Fruit fly (Drosophila melanogaster) whole organism, embryonic: ENCODE data around the gene nbs.

Source experiments
- Abd-B ChIP-seq: fragments of 200-800 bp; sonication (Bioruptor generic); optimal IDR thresholded peaks from 2 replicates; lab custom pipeline; 2018; ENCODE audit warnings: missing biosample characterization, mild to moderate bottlenecking, missing genetic modification characterization, moderate library complexity
- BEAF-32 ChIP-seq: fragments of 200-800 bp; sonication (Bioruptor generic); optimal IDR thresholded peaks from 3 replicates; lab custom pipeline; 2017; ENCODE audit warnings: missing biosample characterization, missing genetic modification characterization, mild to moderate bottlenecking, moderate library complexity, missing genetic modification reagents
- Bteb2 ChIP-seq: fragments of 200-800 bp; sonication (Bioruptor generic); optimal IDR thresholded peaks from 2 replicates; lab custom pipeline; 2016; ENCODE audit warnings: missing biosample characterization, missing genetic modification characterization
- CG10274 ChIP-seq: fragments of 200-800 bp; sonication (Bioruptor generic); optimal IDR thresholded peaks from 3 replicates; lab custom pipeline; 2017; ENCODE audit warnings: missing biosample characterization, mild to moderate bottlenecking, missing genetic modification characterization
- CG10654 ChIP-seq: fragments of 200-800 bp; sonication (Bioruptor generic); optimal IDR thresholded peaks from 2 replicates; lab custom pipeline; 2016; ENCODE audit warnings: missing biosample characterization, missing genetic modification characterization
- CG10979 ChIP-seq: fragments of 200-800 bp; sonication (Bioruptor generic); optimal IDR thresholded peaks from 2 replicates; lab custom pipeline; 2018; ENCODE audit warnings: missing biosample characterization, mild to moderate bottlenecking, missing genetic modification characterization, moderate library complexity
- CG11085 ChIP-seq: fragments of 200-800 bp; sonication (Bioruptor generic); IDR thresholded peaks from 2 replicates; pipeline ENCODE4 v1.3.6; 2022; ENCODE audit warnings: missing biosample characterization, missing genetic modification characterization
- CG11247 ChIP-seq: fragments of 200-800 bp; sonication (Bioruptor generic); IDR thresholded peaks from 2 replicates; pipeline ENCODE4 v1.3.6; 2022; ENCODE audit warnings: missing biosample characterization, missing genetic modification characterization
- CG11504 ChIP-seq: fragments of 200-800 bp; sonication (Bioruptor generic); optimal IDR thresholded peaks from 3 replicates; lab custom pipeline; 2019; ENCODE audit warnings: missing biosample characterization, mild to moderate bottlenecking, missing genetic modification characterization, moderate library complexity
- CG12104 ChIP-seq: fragments of 200-800 bp; sonication (Bioruptor generic); optimal IDR thresholded peaks from 3 replicates; lab custom pipeline; 2016; ENCODE audit warnings: missing biosample characterization, missing genetic modification characterization
- CG13296 ChIP-seq: fragments of 200-800 bp; sonication (Bioruptor generic); optimal IDR thresholded peaks from 3 replicates; lab custom pipeline; 2018; ENCODE audit warnings: missing biosample characterization, mild to moderate bottlenecking, missing genetic modification characterization
- CG15479 ChIP-seq: fragments of 200-800 bp; sonication (Bioruptor generic); optimal IDR thresholded peaks from 3 replicates; lab custom pipeline; 2019; ENCODE audit warnings: missing biosample characterization, mild to moderate bottlenecking, missing genetic modification characterization, moderate library complexity
- CG17829 ChIP-seq: fragments of 200-800 bp; optimal IDR thresholded peaks from 2 replicates; lab custom pipeline; 2019; ENCODE audit warnings: missing biosample characterization, mild to moderate bottlenecking, missing genetic modification characterization, moderate library complexity
- CG18262 ChIP-seq: fragments of 200-800 bp; optimal IDR thresholded peaks from 3 replicates; lab custom pipeline; 2019; ENCODE audit warnings: missing biosample characterization, mild to moderate bottlenecking, missing genetic modification characterization, moderate library complexity
- CG18476 ChIP-seq: fragments of 200-800 bp; sonication (Bioruptor generic); optimal IDR thresholded peaks from 2 replicates; lab custom pipeline; 2016; ENCODE audit warnings: missing biosample characterization, mild to moderate bottlenecking, missing genetic modification characterization
- CG2712 ChIP-seq: fragments of 200-800 bp; optimal IDR thresholded peaks from 3 replicates; lab custom pipeline; 2019; ENCODE audit warnings: missing biosample characterization, mild to moderate bottlenecking, missing genetic modification characterization, moderate library complexity
- CG30403 ChIP-seq: fragments of 200-800 bp; sonication (Bioruptor generic); optimal IDR thresholded peaks from 3 replicates; lab custom pipeline; 2016; ENCODE audit warnings: missing biosample characterization, missing genetic modification characterization
- CG3065 ChIP-seq: fragments of 200-800 bp; sonication (Bioruptor generic); optimal IDR thresholded peaks from 2 replicates; lab custom pipeline; 2016; ENCODE audit warnings: missing biosample characterization, missing genetic modification characterization
- CG4617 ChIP-seq: fragments of 200-800 bp; sonication (Bioruptor generic); optimal IDR thresholded peaks from 3 replicates; lab custom pipeline; 2016; ENCODE audit warnings: missing biosample characterization, missing genetic modification characterization, borderline replicate concordance
- CG6254 ChIP-seq: fragments of 200-800 bp; sonication (Bioruptor generic); optimal IDR thresholded peaks from 3 replicates; lab custom pipeline; 2017; ENCODE audit warnings: mild to moderate bottlenecking, missing biosample characterization, missing genetic modification reagents, missing genetic modification characterization
- CG7745 ChIP-seq: fragments of 200-800 bp; sonication (Bioruptor generic); optimal IDR thresholded peaks from 2 replicates; lab custom pipeline; 2018; ENCODE audit warnings: missing biosample characterization, mild to moderate bottlenecking, missing genetic modification characterization, moderate library complexity
- CG7987 ChIP-seq: fragments of 200-800 bp; sonication (Bioruptor generic); optimal IDR thresholded peaks from 2 replicates; lab custom pipeline; 2018; ENCODE audit warnings: missing biosample characterization, mild to moderate bottlenecking, missing genetic modification characterization, moderate library complexity
- CG8290 ChIP-seq, 3 experiments: fragments of 200-800 bp; sonication (Bioruptor generic); optimal IDR thresholded peaks; 2 replicates each; lab custom pipeline; 2016 to 2019; ENCODE audit warnings: missing biosample characterization in 3 of 3, missing genetic modification characterization in 3 of 3, mild to moderate bottlenecking in 2 of 3, moderate library complexity in 1 of 3
- CoRest ChIP-seq: fragments of 200-800 bp; sonication (Bioruptor generic); optimal IDR thresholded peaks from 3 replicates; lab custom pipeline; 2018; ENCODE audit warnings: missing biosample characterization, mild to moderate bottlenecking, missing genetic modification characterization, moderate library complexity
- Dip3 ChIP-seq: fragments of 200-800 bp; sonication (Bioruptor generic); optimal IDR thresholded peaks from 3 replicates; lab custom pipeline; 2016; ENCODE audit warnings: missing biosample characterization, missing genetic modification characterization
- Fer3 ChIP-seq: fragments of 200-800 bp; sonication (Bioruptor generic); optimal IDR thresholded peaks from 2 replicates; lab custom pipeline; 2018; ENCODE audit warnings: missing biosample characterization, mild to moderate bottlenecking, missing genetic modification characterization, moderate library complexity
- HmgD ChIP-seq: fragments of 200-800 bp; sonication (Bioruptor generic); optimal IDR thresholded peaks from 3 replicates; lab custom pipeline; 2016; ENCODE audit warnings: missing biosample characterization, missing genetic modification characterization
- Hr39 ChIP-seq: fragments of >200 bp; optimal IDR thresholded peaks from 2 replicates; lab custom pipeline; 2017
- NK7.1 ChIP-seq: fragments of 200-800 bp; sonication (Bioruptor generic); optimal IDR thresholded peaks from 3 replicates; lab custom pipeline; 2016; ENCODE audit warnings: missing biosample characterization, missing genetic modification characterization
- Oaz ChIP-seq: fragments of 200-800 bp; sonication (Bioruptor generic); IDR thresholded peaks from 2 replicates; pipeline ENCODE4 v1.3.6; 2022; ENCODE audit warnings: missing biosample characterization, missing genetic modification characterization
- Xbp1 ChIP-seq: fragments of 200-800 bp; sonication (Bioruptor generic); optimal IDR thresholded peaks from 3 replicates; lab custom pipeline; 2016; ENCODE audit warnings: missing biosample characterization, mild to moderate bottlenecking, missing genetic modification characterization
- Xrp1 ChIP-seq: fragments of 200-800 bp; sonication (Bioruptor generic); IDR thresholded peaks from 2 replicates; pipeline ENCODE4 v1.3.6; 2022; ENCODE audit warnings: missing biosample characterization, missing genetic modification characterization
- abd-A ChIP-seq: fragments of 200-800 bp; sonication (Bioruptor generic); optimal IDR thresholded peaks from 3 replicates; lab custom pipeline; 2019; ENCODE audit warnings: missing biosample characterization, mild to moderate bottlenecking, missing genetic modification characterization, moderate library complexity
- ac ChIP-seq: fragments of 200-800 bp; sonication (Bioruptor generic); optimal IDR thresholded peaks from 3 replicates; lab custom pipeline; 2017; ENCODE audit warnings: missing biosample characterization, mild to moderate bottlenecking, missing genetic modification characterization
- al ChIP-seq: fragments of 200-800 bp; sonication (Bioruptor generic); IDR thresholded peaks from 2 replicates; pipeline ENCODE4 v1.3.6; 2022; ENCODE audit warnings: missing biosample characterization, missing genetic modification characterization
- bbx ChIP-seq: fragments of 200-800 bp; sonication (Bioruptor generic); IDR thresholded peaks from 2 replicates; pipeline ENCODE4 v1.3.6; 2022; ENCODE audit warnings: missing biosample characterization, missing genetic modification characterization; ENCODE audit not compliant: partially characterized antibody
- br ChIP-seq: fragments of >200 bp; optimal IDR thresholded peaks from 2 replicates; lab custom pipeline; 2017
- dysf ChIP-seq: fragments of 200-800 bp; sonication (Bioruptor generic); IDR thresholded peaks from 3 replicates; pipeline ENCODE4 v1.3.6; 2022; ENCODE audit warnings: missing biosample characterization, missing genetic modification characterization
- eve ChIP-seq, 2 experiments: fragments of >200 bp; optimal IDR thresholded peaks; 2 replicates each; lab custom pipeline; 2017; ENCODE audit warnings: missing biosample characterization in 2 of 2, missing genetic modification characterization in 2 of 2
- gem ChIP-seq: fragments of 200-800 bp; sonication (Bioruptor generic); optimal IDR thresholded peaks from 2 replicates; lab custom pipeline; 2019; ENCODE audit warnings: missing biosample characterization, mild to moderate bottlenecking, missing genetic modification characterization, moderate library complexity
- hkb ChIP-seq, 2 experiments: fragments of 200-800 bp in 1 of 2; fragments of >200 bp in 1 of 2; sonication (Bioruptor generic) in 1 of 2; IDR thresholded peaks in 1 of 2; optimal IDR thresholded peaks in 1 of 2; 2 replicates each; pipeline versions ENCODE4 v1.3.6 to Lab custom; 2017 to 2022; ENCODE audit warnings: missing biosample characterization in 1 of 2, missing genetic modification characterization in 1 of 2
- lbe ChIP-seq: fragments of 200-800 bp; sonication (Bioruptor generic); optimal IDR thresholded peaks from 2 replicates; lab custom pipeline; 2016; ENCODE audit warnings: missing biosample characterization, mild to moderate bottlenecking, missing genetic modification characterization
- luna ChIP-seq: fragments of 200-800 bp; sonication (Bioruptor generic); optimal IDR thresholded peaks from 2 replicates; lab custom pipeline; 2016; ENCODE audit warnings: missing biosample characterization, missing genetic modification characterization
- nau ChIP-seq: fragments of 200-800 bp; sonication (Bioruptor generic); optimal IDR thresholded peaks from 3 replicates; lab custom pipeline; 2017; ENCODE audit warnings: missing biosample characterization, mild to moderate bottlenecking, missing genetic modification characterization, missing genetic modification reagents
- nerfin-1 ChIP-seq: fragments of 200-800 bp; sonication (Bioruptor generic); optimal IDR thresholded peaks from 3 replicates; lab custom pipeline; 2019; ENCODE audit warnings: missing biosample characterization, mild to moderate bottlenecking, missing genetic modification characterization, moderate library complexity
- row ChIP-seq: fragments of 200-800 bp; sonication (Bioruptor generic); IDR thresholded peaks from 3 replicates; pipeline ENCODE4 v1.3.6; 2022; ENCODE audit warnings: missing biosample characterization, missing genetic modification characterization
- sd ChIP-seq: fragments of 200-800 bp; sonication (Bioruptor generic); optimal IDR thresholded peaks from 3 replicates; lab custom pipeline; 2018; ENCODE audit warnings: missing biosample characterization, mild to moderate bottlenecking, missing genetic modification characterization, moderate library complexity
- sens ChIP-seq: fragments of 200-800 bp; sonication (Bioruptor generic); peaks from one replicate; lab custom pipeline; 2016; ENCODE audit warnings: missing biosample characterization, missing genetic modification characterization
- sima ChIP-seq: fragments of 200-800 bp; sonication (Bioruptor generic); optimal IDR thresholded peaks from 2 replicates; lab custom pipeline; 2016; ENCODE audit warnings: missing biosample characterization, missing genetic modification characterization

nbs gene

DNA sequence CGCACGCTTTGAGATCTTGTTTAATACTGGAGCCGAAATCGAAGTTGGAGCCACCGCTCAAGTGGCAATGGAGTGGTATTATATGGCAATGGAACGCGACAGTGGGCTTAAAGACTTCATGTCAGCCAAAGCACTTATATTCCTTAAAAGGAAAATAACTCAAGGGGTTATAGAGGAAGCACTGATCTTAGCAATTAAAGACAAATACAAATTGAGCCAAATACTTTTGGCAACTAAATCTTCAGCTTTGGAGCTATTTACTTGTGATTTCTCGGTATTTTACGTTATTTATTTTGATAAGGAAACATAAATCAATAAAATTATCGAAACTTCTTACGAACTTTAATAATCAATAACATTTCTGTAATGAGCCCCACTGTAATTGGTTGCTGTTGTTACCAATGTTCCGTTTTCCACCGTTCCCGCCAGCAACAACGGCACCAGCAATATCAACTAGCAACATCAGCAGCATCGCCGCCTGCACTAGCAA lies 21.1 kb upstream of the nbs start (continued):
- TF ChIP-seq sd (tag; lab: Kevin White, UChicago) = peak; percentile 27
- peak; percentile 93 for TF ChIP-seq CG13296
- no peak for TF ChIP-seq BEAF-32 (GFP tag; lab: Kevin White, UChicago)
- TF ChIP-seq CG18262 (tag; lab: Kevin White, UChicago) = peak; percentile 96

DNA sequence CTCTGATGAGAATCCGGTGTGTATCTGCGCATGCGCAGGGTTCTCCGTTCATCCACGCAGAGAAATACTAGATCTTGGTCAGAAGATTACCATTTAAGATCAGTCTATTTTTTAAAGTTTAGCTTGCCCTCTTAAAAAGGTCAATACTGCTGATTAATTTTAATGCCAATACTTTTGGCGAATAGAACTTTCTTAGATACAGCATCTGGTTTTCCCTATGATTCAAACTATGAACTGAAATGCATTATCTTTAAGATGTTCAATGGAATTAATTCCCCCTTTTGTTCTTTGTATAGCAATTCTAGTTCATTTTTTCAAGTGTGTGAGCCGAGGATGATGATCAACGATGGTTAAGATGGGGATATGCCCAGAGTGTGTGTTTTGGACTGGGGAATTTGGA lies 19.3 kb upstream of the nbs start:
- no peak for TF ChIP-seq abd-A (tag; lab: Kevin White, UChicago)
- TF ChIP-seq CoRest (tag; lab: Kevin White, UChicago) = no peak
- TF ChIP-seq Abd-B (GFP tag; lab: Kevin White, UChicago) = no peak
- no peak for TF ChIP-seq Bteb2 (GFP tag; lab: Kevin White, UChicago)
- no peak for TF ChIP-seq nerfin-1 (tag; lab: Kevin White, UChicago)
- no peak for TF ChIP-seq dysf
- no peak for TF ChIP-seq NK7.1
- TF ChIP-seq al = no peak
- TF ChIP-seq CG3065 = no peak
- TF ChIP-seq CG7987 (GFP tag; lab: Kevin White, UChicago) = no peak
- TF ChIP-seq CG17829 (tag; lab: Kevin White, UChicago) = peak; percentile 18
- no peak for TF ChIP-seq hkb (optimal IDR thresholded peaks at IDR 0.05; lab: Kevin White, UChicago)
- TF ChIP-seq hkb (GFP tag; IDR thresholded peaks at IDR 0.05; lab: Robert Waterston, UW) = no peak
- TF ChIP-seq gem = peak; percentile 4
- TF ChIP-seq CG30403 (GFP tag; lab: Kevin White, UChicago) = no peak
- TF ChIP-seq br (lab: Kevin White, UChicago) = no peak
- TF ChIP-seq CG10654 (GFP tag; lab: Kevin White, UChicago) = no peak
- no peak for TF ChIP-seq CG12104 (GFP tag; lab: Kevin White, UChicago)
- no peak for TF ChIP-seq CG15479 (GFP tag; lab: Kevin White, UChicago)
- TF ChIP-seq Oaz = no peak
- TF ChIP-seq CG2712 (tag; lab: Kevin White, UChicago) = peak; percentile 40
- TF ChIP-seq HmgD = no peak
- TF ChIP-seq bbx (GFP tag; lab: Robert Waterston, UW) = no peak
- TF ChIP-seq CG11247 (GFP tag; lab: Robert Waterston, UW) = no peak
- 0 out of 3 replicates have a peak, but pooled peaks have one; percentile 14 for TF ChIP-seq row
- no peak for TF ChIP-seq CG18476 (GFP tag; lab: Kevin White, UChicago)
- TF ChIP-seq CG7745 = no peak
- TF ChIP-seq eve (GFP tag; optimal IDR thresholded peaks at IDR 0.05; lab: Kevin White, UChicago) = no peak
- no peak for TF ChIP-seq Fer3 (tag; lab: Kevin White, UChicago)
- no peak for TF ChIP-seq Xbp1
- TF ChIP-seq sens (GFP tag; lab: Kevin White, UChicago) = peak; percentile 77
- no peak for TF ChIP-seq CG10274 (GFP tag; lab: Kevin White, UChicago)
- peak; percentile 49 for TF ChIP-seq lbe (GFP tag; lab: Kevin White, UChicago)
- TF ChIP-seq luna (GFP tag; lab: Kevin White, UChicago) = no peak
- peak; percentile 14 for TF ChIP-seq CG11504 (tag; lab: Kevin White, UChicago)
- no peak for TF ChIP-seq CG8290 (GFP tag; optimal IDR thresholded peaks at IDR 0.05; lab: Kevin White, UChicago)
- TF ChIP-seq CG8290 (tag; optimal IDR thresholded peaks at IDR 0.05; lab: Kevin White, UChicago) = no peak
- TF ChIP-seq CG10979 (tag; lab: Kevin White, UChicago) = peak; percentile 58
- no peak for TF ChIP-seq ac (GFP tag; lab: Kevin White, UChicago)
- no peak for TF ChIP-seq CG6254
- no peak for TF ChIP-seq sima
- peak; percentile 33; the same call in 1 of the 2 replicates for TF ChIP-seq Xrp1 (GFP tag; lab: Robert Waterston, UW)
- TF ChIP-seq Dip3 (GFP tag; lab: Kevin White, UChicago) = no peak
- TF ChIP-seq nau (GFP tag; lab: Kevin White, UChicago) = no peak
- no peak for TF ChIP-seq CG4617 (GFP tag; lab: Kevin White, UChicago)
- TF ChIP-seq CG11085 (GFP tag; lab: Robert Waterston, UW) = no peak
- TF ChIP-seq Hr39 (lab: Kevin White, UChicago) = no peak
